Worm (Caenorhabditis elegans) whole organism, late embryonic: ENCODE measurements around the gene B0361.4.

ENCODE experiments used
- T23F11.4 ChIP-seq: fragments of 200-800 bp; sonication (Bioruptor generic); optimal IDR thresholded peaks from 2 replicates; lab custom pipeline; 2018; ENCODE audit warnings: mild to moderate bottlenecking, missing genetic modification characterization, missing compliant biosample characterization
- ama-1 ChIP-seq: fragments of 150-350 bp; optimal IDR thresholded peaks from 2 replicates; lab custom pipeline; 2014
- elt-2 ChIP-seq: sonication (generic microtip); optimal IDR thresholded peaks from 2 replicates; lab custom pipeline; 2016; ENCODE audit warnings: missing genetic modification reagents, missing genetic modification characterization, missing compliant biosample characterization
- ets-4 ChIP-seq: sonication (generic microtip); optimal IDR thresholded peaks from 2 replicates; lab custom pipeline; 2016; ENCODE audit warnings: missing genetic modification characterization, missing compliant biosample characterization
- fkh-10 ChIP-seq: fragments of 150-350 bp; optimal IDR thresholded peaks from 2 replicates; lab custom pipeline; 2014; ENCODE audit warnings: missing biosample characterization, missing genetic modification reagents, missing genetic modification characterization
- nhr-11 ChIP-seq: fragments of 150-350 bp; optimal IDR thresholded peaks from 2 replicates; lab custom pipeline; 2014; ENCODE audit warnings: missing biosample characterization, missing genetic modification characterization
- odd-2 ChIP-seq: sonication (generic microtip); optimal IDR thresholded peaks from 2 replicates; lab custom pipeline; 2017; ENCODE audit warnings: antibody characterized with exemption, mild to moderate bottlenecking, missing genetic modification characterization, missing compliant biosample characterization
- pax-1 ChIP-seq: fragments of 150-350 bp; optimal IDR thresholded peaks from 2 replicates; lab custom pipeline; 2014; ENCODE audit warnings: missing biosample characterization, missing genetic modification characterization
- pha-4 ChIP-seq: fragments of 150-350 bp; optimal IDR thresholded peaks from 2 replicates; lab custom pipeline; 2018; ENCODE audit warnings: missing biosample characterization, missing genetic modification reagents, missing genetic modification characterization
- pqm-1 ChIP-seq: sonication (generic microtip); optimal IDR thresholded peaks from 2 replicates; lab custom pipeline; 2016; ENCODE audit warnings: missing genetic modification characterization, missing compliant biosample characterization
- pros-1 ChIP-seq: fragments of 150-350 bp; optimal IDR thresholded peaks from 2 replicates; lab custom pipeline; 2014; ENCODE audit warnings: missing biosample characterization, missing genetic modification reagents, missing genetic modification characterization
- syd-9 ChIP-seq: sonication (generic microtip); optimal IDR thresholded peaks from 2 replicates; lab custom pipeline; 2016; ENCODE audit warnings: mild to moderate bottlenecking, missing genetic modification characterization, moderate library complexity, missing compliant biosample characterization
- zip-5 ChIP-seq: sonication (generic microtip); optimal IDR thresholded peaks from 2 replicates; lab custom pipeline; 2016; ENCODE audit warnings: missing genetic modification characterization, missing compliant biosample characterization

- no peak for TF ChIP-seq elt-2 (tag; lab: Kevin White, UChicago)
- no peak for TF ChIP-seq T23F11.4 (GFP tag; lab: Kevin White, UChicago)
- no peak for TF ChIP-seq pqm-1 (tag; lab: Kevin White, UChicago)
- no peak for TF ChIP-seq odd-2 (tag; lab: Kevin White, UChicago)
- TF ChIP-seq fkh-10 (GFP tag; lab: Kevin White, UChicago) = no peak
- no peak for TF ChIP-seq pha-4 (tag; lab: Kevin White, UChicago)
- TF ChIP-seq nhr-11 (tag; lab: Kevin White, UChicago) = no peak
- no peak for TF ChIP-seq ama-1 (lab: Kevin White, UChicago)
- no peak for TF ChIP-seq ets-4 (tag; lab: Kevin White, UChicago)
- TF ChIP-seq pros-1 (tag; lab: Kevin White, UChicago) = no peak
- TF ChIP-seq zip-5 (tag; lab: Kevin White, UChicago) = no peak
- no peak for TF ChIP-seq syd-9 (tag; lab: Kevin White, UChicago)
- TF ChIP-seq pax-1 (tag; lab: Kevin White, UChicago) = no peak
Measured at ce11 chrIII:7230841-7231240, 27.9 kb upstream of the B0361.4 start, which contains the start of gene R151.10.
